Worm (Caenorhabditis elegans) whole organism, early embryonic: ENCODE results near the gene D1086.3.
"Not testable (repeated sequence)": the region's sequence is repeated elsewhere in the genome, so short reads cannot be mapped to it uniquely, and the experiment has no call there.

Experiments used
- B0310.2 ChIP-seq: sonication (generic microtip); optimal IDR thresholded peaks from 2 replicates; lab custom pipeline; 2016; ENCODE audit warnings: mild to moderate bottlenecking, missing genetic modification characterization, missing compliant biosample characterization
- F13C5.2 ChIP-seq: sonication (generic microtip); optimal IDR thresholded peaks from 2 replicates; lab custom pipeline; 2017; ENCODE audit warnings: mild to moderate bottlenecking, missing genetic modification characterization, inconsistent platforms, missing compliant biosample characterization
- aly-1 ChIP-seq: sonication (generic microtip); optimal IDR thresholded peaks from 2 replicates; lab custom pipeline; 2016; ENCODE audit warnings: missing genetic modification characterization, missing compliant biosample characterization
- ama-1 ChIP-seq: fragments of 150-350 bp; optimal IDR thresholded peaks from 2 replicates; lab custom pipeline; 2014
- ceh-13 ChIP-seq: fragments of 200-800 bp; sonication (Bioruptor generic); optimal IDR thresholded peaks from 2 replicates; lab custom pipeline; 2018; ENCODE audit warnings: mild to moderate bottlenecking, missing genetic modification characterization, missing compliant biosample characterization
- ceh-36 ChIP-seq: sonication (generic microtip); optimal IDR thresholded peaks from 2 replicates; lab custom pipeline; 2016; ENCODE audit warnings: missing genetic modification characterization, inconsistent platforms, missing compliant biosample characterization
- ets-7 ChIP-seq: sonication (generic microtip); optimal IDR thresholded peaks from 2 replicates; lab custom pipeline; 2016; ENCODE audit warnings: missing genotype, missing genetic modification characterization, missing compliant biosample characterization
- flt-1 ChIP-seq: fragments of 200-800 bp; sonication (Bioruptor generic); IDR thresholded peaks from 2 replicates; pipeline ENCODE4 v1.3.6; 2022; ENCODE audit warnings: missing genetic modification characterization, missing compliant biosample characterization
- hmbx-1 ChIP-seq: sonication (generic microtip); optimal IDR thresholded peaks from 2 replicates; lab custom pipeline; 2016; ENCODE audit warnings: mild to moderate bottlenecking, missing genetic modification characterization, missing compliant biosample characterization
- hmg-4 ChIP-seq: fragments of 200-800 bp; sonication (Bioruptor generic); optimal IDR thresholded peaks from 2 replicates; lab custom pipeline; 2018; ENCODE audit warnings: mild to moderate bottlenecking, missing genetic modification characterization, missing compliant biosample characterization
- hnd-1 ChIP-seq: sonication (generic microtip); optimal IDR thresholded peaks from 2 replicates; lab custom pipeline; 2016; ENCODE audit warnings: missing genetic modification characterization, missing compliant biosample characterization
- pes-1 ChIP-seq: fragments of 200-800 bp; sonication (Bioruptor generic); IDR thresholded peaks from 2 replicates; pipeline ENCODE4 v1.3.6; 2022; ENCODE audit warnings: missing genetic modification reagents, missing genetic modification characterization, missing compliant biosample characterization
- scrt-1 ChIP-seq: fragments of 200-800 bp; sonication (Bioruptor generic); IDR thresholded peaks from 2 replicates; pipeline ENCODE4 v1.3.6; 2022; ENCODE audit warnings: missing genetic modification characterization, missing compliant biosample characterization
- sea-1 ChIP-seq: fragments of 200-800 bp; sonication (Bioruptor generic); conservative IDR thresholded peaks from 2 replicates; pipeline ENCODE4 v1.3.6; 2022; ENCODE audit warnings: missing genetic modification characterization, missing compliant biosample characterization
- tbx-11 ChIP-seq: fragments of 200-800 bp; sonication (Bioruptor generic); IDR thresholded peaks from 2 replicates; pipeline ENCODE4 v1.3.6; 2022; ENCODE audit warnings: missing genetic modification characterization, missing compliant biosample characterization
- tbx-37 ChIP-seq: fragments of 200-800 bp; sonication (Bioruptor generic); conservative IDR thresholded peaks from 2 replicates; pipeline ENCODE4 v1.3.6; 2022; ENCODE audit warnings: missing genetic modification reagents, missing genetic modification characterization, missing compliant biosample characterization
- tra-4 ChIP-seq: sonication (generic microtip); optimal IDR thresholded peaks from 2 replicates; lab custom pipeline; 2017; ENCODE audit warnings: missing genetic modification characterization, missing compliant biosample characterization

The D1086.3 gene

ce11 chrV:14134757-14135441 is 42.3 kb downstream of the D1086.3 start:
- TF ChIP-seq ama-1 (lab: Kevin White, UChicago) = no peak
- no peak for TF ChIP-seq ceh-36 (tag; lab: Kevin White, UChicago)
- no peak for TF ChIP-seq ets-7 (tag; lab: Kevin White, UChicago)
- TF ChIP-seq aly-1 = no peak
- TF ChIP-seq hmg-4 (GFP tag; lab: Kevin White, UChicago) = no peak
- TF ChIP-seq scrt-1 (GFP tag; lab: Robert Waterston, UW) = no peak
- TF ChIP-seq pes-1 = no peak
- no peak for TF ChIP-seq hmbx-1 (tag; lab: Kevin White, UChicago)
- no peak for TF ChIP-seq tbx-11
- TF ChIP-seq hnd-1 (tag; lab: Kevin White, UChicago) = no peak
- TF ChIP-seq tra-4 = no peak

ce11 chrV:14136152-14136551 is 43.6 kb downstream of the D1086.3 start:
- TF ChIP-seq ets-7 (tag; lab: Kevin White, UChicago) (no peak), ceh-36 (tag; lab: Kevin White, UChicago) (peak; percentile 42), hmbx-1 (tag; lab: Kevin White, UChicago) (no peak), hmg-4 (GFP tag; lab: Kevin White, UChicago) (peak; percentile 26)

ce11 chrV:14137766-14138165 is 45.2 kb downstream of the D1086.3 start, which contains the start of gene AH10.4:
Gene AH10.4, minus strand, starts transcription at chrV:14137866.
- TF ChIP-seq ets-7 (tag; lab: Kevin White, UChicago); tra-4; hmg-4 (GFP tag; lab: Kevin White, UChicago): not testable (repeated sequence)

ce11 chrV:14139252-14140100 is 46.9 kb downstream of the D1086.3 start:
- peak; percentile 34 for TF ChIP-seq F13C5.2
- TF ChIP-seq ama-1 (lab: Kevin White, UChicago) = no peak
- TF ChIP-seq B0310.2 (tag; lab: Kevin White, UChicago) = no peak
- TF ChIP-seq aly-1 = no peak
- peak; percentile 69 for TF ChIP-seq hmg-4 (GFP tag; lab: Kevin White, UChicago)
- no peak for TF ChIP-seq tbx-11
- TF ChIP-seq scrt-1 (GFP tag; lab: Robert Waterston, UW) = no peak
- TF ChIP-seq hmbx-1 (tag; lab: Kevin White, UChicago) = no peak
- no peak for TF ChIP-seq tbx-37 (GFP tag; lab: Robert Waterston, UW)
- no peak for TF ChIP-seq tra-4

ce11 chrV:14140733-14141132 is 48.1 kb downstream of the D1086.3 start:
- no peak for TF ChIP-seq flt-1 (GFP tag; lab: Robert Waterston, UW)
- no peak for TF ChIP-seq ama-1 (lab: Kevin White, UChicago)
- TF ChIP-seq pes-1 = no peak
- TF ChIP-seq tbx-37 (GFP tag; lab: Robert Waterston, UW) = no peak
- no peak for TF ChIP-seq ceh-13 (GFP tag; lab: Kevin White, UChicago)
- TF ChIP-seq ets-7 (tag; lab: Kevin White, UChicago) = no peak
- TF ChIP-seq B0310.2 (tag; lab: Kevin White, UChicago) = no peak
- no peak for TF ChIP-seq tbx-11
- no peak for TF ChIP-seq scrt-1 (GFP tag; lab: Robert Waterston, UW)
- TF ChIP-seq tra-4 = no peak
- TF ChIP-seq hmbx-1 (tag; lab: Kevin White, UChicago) = no peak
- no peak for TF ChIP-seq ceh-36 (tag; lab: Kevin White, UChicago)
- no peak for TF ChIP-seq hmg-4 (GFP tag; lab: Kevin White, UChicago)
- no peak for TF ChIP-seq sea-1 (GFP tag; lab: Robert Waterston, UW)
- TF ChIP-seq hnd-1 (tag; lab: Kevin White, UChicago) = no peak

ce11 chrV:14141846-14142245 is 49.3 kb downstream of the D1086.3 start:
- no peak for TF ChIP-seq tbx-11
- TF ChIP-seq flt-1 (GFP tag; lab: Robert Waterston, UW) = no peak
- TF ChIP-seq B0310.2 (tag; lab: Kevin White, UChicago) = no peak
- TF ChIP-seq tra-4 = no peak
- no peak for TF ChIP-seq aly-1
- no peak for TF ChIP-seq ama-1 (lab: Kevin White, UChicago)
- TF ChIP-seq tbx-37 (GFP tag; lab: Robert Waterston, UW) = no peak
- no peak for TF ChIP-seq pes-1
- no peak for TF ChIP-seq hmg-4 (GFP tag; lab: Kevin White, UChicago)
- TF ChIP-seq ceh-13 (GFP tag; lab: Kevin White, UChicago) = no peak
- no peak for TF ChIP-seq scrt-1 (GFP tag; lab: Robert Waterston, UW)
- no peak for TF ChIP-seq hmbx-1 (tag; lab: Kevin White, UChicago)
- no peak for TF ChIP-seq ceh-36 (tag; lab: Kevin White, UChicago)
- no peak for TF ChIP-seq hnd-1 (tag; lab: Kevin White, UChicago)
- TF ChIP-seq ets-7 (tag; lab: Kevin White, UChicago) = no peak
- TF ChIP-seq F13C5.2 = no peak
